Fruit fly (Drosophila melanogaster) whole organism, embryonic: ENCODE measurements around the gene CG11668.

Source experiments
- Bdp1 ChIP-seq: fragments of 200-800 bp; sonication (Bioruptor generic); optimal IDR thresholded peaks from 3 replicates; lab custom pipeline; 2016; ENCODE audit warnings: missing biosample characterization, missing genetic modification characterization
- CG10366 ChIP-seq: fragments of 200-800 bp; sonication (Bioruptor generic); IDR thresholded peaks from 2 replicates; pipeline ENCODE4 v1.3.6; 2022; ENCODE audit warnings: missing biosample characterization, missing genetic modification characterization
- CG10959 ChIP-seq: fragments of 200-800 bp; sonication (Bioruptor generic); IDR thresholded peaks from 2 replicates; pipeline ENCODE4 v1.3.6; 2022; ENCODE audit warnings: missing biosample characterization, missing genetic modification characterization
- CG11696 ChIP-seq: fragments of 200-800 bp; sonication (Bioruptor generic); IDR thresholded peaks from 2 replicates; pipeline ENCODE4 v1.3.6; 2022; ENCODE audit warnings: missing biosample characterization, missing genetic modification characterization
- CG13775 ChIP-seq: fragments of 200-800 bp; sonication (Bioruptor generic); optimal IDR thresholded peaks from 3 replicates; lab custom pipeline; 2017; ENCODE audit warnings: missing biosample characterization, mild to moderate bottlenecking, missing genetic modification characterization
- CG15011 ChIP-seq: fragments of 200-800 bp; sonication (Bioruptor generic); optimal IDR thresholded peaks from 3 replicates; lab custom pipeline; 2018; ENCODE audit warnings: missing biosample characterization, mild to moderate bottlenecking, missing genetic modification characterization
- CG15696 ChIP-seq: fragments of 200-800 bp; sonication (Bioruptor generic); optimal IDR thresholded peaks from 2 replicates; lab custom pipeline; 2019; ENCODE audit warnings: missing biosample characterization, mild to moderate bottlenecking, missing genetic modification characterization, moderate library complexity
- CG17361 ChIP-seq: fragments of 200-800 bp; sonication (Bioruptor generic); IDR thresholded peaks from 3 replicates; pipeline ENCODE4 v1.3.6; 2022; ENCODE audit warnings: missing biosample characterization, missing genetic modification characterization
- CG18011 ChIP-seq: fragments of 200-800 bp; sonication (Bioruptor generic); optimal IDR thresholded peaks from 2 replicates; lab custom pipeline; 2017; ENCODE audit warnings: missing biosample characterization, missing genetic modification characterization, mild to moderate bottlenecking, moderate library complexity, missing genotype
- CG2199 ChIP-seq: fragments of 200-800 bp; sonication (Bioruptor generic); IDR thresholded peaks from 3 replicates; pipeline ENCODE4 v1.3.6; 2022; ENCODE audit warnings: missing biosample characterization, missing genetic modification characterization
- CG2712 ChIP-seq: fragments of 200-800 bp; optimal IDR thresholded peaks from 3 replicates; lab custom pipeline; 2019; ENCODE audit warnings: missing biosample characterization, mild to moderate bottlenecking, missing genetic modification characterization, moderate library complexity
- CG33557 ChIP-seq: fragments of 200-800 bp; sonication (Bioruptor generic); optimal IDR thresholded peaks from 2 replicates; lab custom pipeline; 2019; ENCODE audit warnings: missing biosample characterization, mild to moderate bottlenecking, missing genetic modification characterization, moderate library complexity
- CG3847 ChIP-seq: fragments of 200-800 bp; sonication (Bioruptor generic); IDR thresholded peaks from 2 replicates; pipeline ENCODE4 v1.3.6; 2022; ENCODE audit warnings: missing biosample characterization, missing genetic modification characterization
- CG4854 ChIP-seq: fragments of 200-800 bp; sonication (Bioruptor generic); optimal IDR thresholded peaks from 2 replicates; lab custom pipeline; 2016; ENCODE audit warnings: missing biosample characterization, missing genetic modification characterization, inconsistent platforms
- CG5180 ChIP-seq: fragments of 200-800 bp; sonication (Bioruptor generic); optimal IDR thresholded peaks from 3 replicates; lab custom pipeline; 2017; ENCODE audit warnings: missing biosample characterization, missing genetic modification characterization, mild to moderate bottlenecking, moderate library complexity, missing genetic modification reagents
- CG6272 ChIP-seq: fragments of 200-800 bp; sonication (Bioruptor generic); IDR thresholded peaks from 2 replicates; pipeline ENCODE4 v1.3.6; 2022; ENCODE audit warnings: missing biosample characterization, missing genetic modification characterization
- CG7556 ChIP-seq: fragments of 200-800 bp; sonication (Bioruptor generic); optimal IDR thresholded peaks from 2 replicates; lab custom pipeline; 2017; ENCODE audit warnings: missing biosample characterization, mild to moderate bottlenecking, missing genetic modification characterization
- CG7786 ChIP-seq: fragments of 200-800 bp; sonication (Bioruptor generic); optimal IDR thresholded peaks from 2 replicates; lab custom pipeline; 2016; ENCODE audit warnings: missing biosample characterization, missing genetic modification characterization
- CG7963 ChIP-seq: fragments of 200-800 bp; sonication (Bioruptor generic); IDR thresholded peaks from 3 replicates; pipeline ENCODE4 v1.3.6; 2022; ENCODE audit warnings: missing biosample characterization, missing genetic modification characterization; ENCODE audit not compliant: partially characterized antibody
- Fer3 ChIP-seq: fragments of 200-800 bp; sonication (Bioruptor generic); optimal IDR thresholded peaks from 2 replicates; lab custom pipeline; 2018; ENCODE audit warnings: missing biosample characterization, mild to moderate bottlenecking, missing genetic modification characterization, moderate library complexity
- GATAe ChIP-seq: fragments of 200-800 bp; sonication (Bioruptor generic); conservative IDR thresholded peaks from 2 replicates; pipeline ENCODE4 v1.3.6; 2022; ENCODE audit warnings: missing biosample characterization, missing genetic modification characterization
- Lpt ChIP-seq: fragments of >200 bp; optimal IDR thresholded peaks from 2 replicates; lab custom pipeline; 2018; ENCODE audit warnings: missing biosample characterization, missing genetic modification characterization
- NK7.1 ChIP-seq: fragments of 200-800 bp; sonication (Bioruptor generic); optimal IDR thresholded peaks from 3 replicates; lab custom pipeline; 2016; ENCODE audit warnings: missing biosample characterization, missing genetic modification characterization
- Nf-YB ChIP-seq: fragments of 200-800 bp; sonication (Bioruptor generic); optimal IDR thresholded peaks from 3 replicates; lab custom pipeline; 2019; ENCODE audit warnings: missing biosample characterization, mild to moderate bottlenecking, missing genetic modification characterization, moderate library complexity
- Nf-YC ChIP-seq: fragments of 200-800 bp; optimal IDR thresholded peaks from 3 replicates; lab custom pipeline; 2019; ENCODE audit warnings: missing biosample characterization, mild to moderate bottlenecking, missing genetic modification characterization, moderate library complexity
- Poxn ChIP-seq: fragments of 200-800 bp; sonication (Bioruptor generic); IDR thresholded peaks from 2 replicates; pipeline ENCODE4 v1.3.6; 2022; ENCODE audit warnings: missing biosample characterization, missing genetic modification characterization
- Sry-δ ChIP-seq: fragments of 200-800 bp; sonication (Bioruptor generic); optimal IDR thresholded peaks from 2 replicates; lab custom pipeline; 2016; ENCODE audit warnings: missing biosample characterization, missing genetic modification characterization
- Stat92E ChIP-seq, 3 experiments: fragments of >200 bp in 2 of 3; fragments of 200-800 bp in 1 of 3; sonication (Bioruptor generic) in 1 of 3; optimal IDR thresholded peaks; 2 replicates each; lab custom pipeline; 2017 to 2019; ENCODE audit warnings: missing biosample characterization in 3 of 3, missing genetic modification characterization in 3 of 3, mild to moderate bottlenecking in 1 of 3, moderate library complexity in 1 of 3
- TFAM ChIP-seq: fragments of 200-800 bp; sonication (Bioruptor generic); optimal IDR thresholded peaks from 2 replicates; lab custom pipeline; 2017; ENCODE audit warnings: missing biosample characterization, missing genetic modification characterization, inconsistent platforms
- Xbp1 ChIP-seq: fragments of 200-800 bp; sonication (Bioruptor generic); optimal IDR thresholded peaks from 3 replicates; lab custom pipeline; 2016; ENCODE audit warnings: missing biosample characterization, mild to moderate bottlenecking, missing genetic modification characterization
- YL-1 ChIP-seq: fragments of 200-800 bp; sonication (Bioruptor generic); optimal IDR thresholded peaks from 3 replicates; lab custom pipeline; 2017; ENCODE audit warnings: missing biosample characterization, mild to moderate bottlenecking, missing genetic modification characterization
- ara ChIP-seq: fragments of 200-800 bp; sonication (Bioruptor generic); IDR thresholded peaks from 2 replicates; pipeline ENCODE4 v1.3.6; 2022; ENCODE audit warnings: missing biosample characterization, missing genetic modification characterization
- ase ChIP-seq: fragments of 200-800 bp; sonication (Bioruptor generic); IDR thresholded peaks from 3 replicates; pipeline ENCODE4 v1.3.6; 2022; ENCODE audit warnings: missing biosample characterization, missing genetic modification characterization
- az2 ChIP-seq: fragments of 200-800 bp; sonication (Bioruptor generic); optimal IDR thresholded peaks from 3 replicates; lab custom pipeline; 2016; ENCODE audit warnings: missing biosample characterization, missing genetic modification characterization
- cato ChIP-seq: fragments of 200-800 bp; sonication (Bioruptor generic); optimal IDR thresholded peaks from 2 replicates; lab custom pipeline; 2016; ENCODE audit warnings: missing biosample characterization, missing genetic modification characterization, borderline replicate concordance
- chm ChIP-seq: fragments of 200-800 bp; sonication (Bioruptor generic); IDR thresholded peaks from 2 replicates; pipeline ENCODE4 v1.3.6; 2022; ENCODE audit warnings: missing biosample characterization, missing genetic modification characterization
- crol ChIP-seq: fragments of 200-800 bp; sonication (Bioruptor generic); IDR thresholded peaks from 2 replicates; pipeline ENCODE4 v1.3.6; 2022; ENCODE audit warnings: missing biosample characterization, missing genetic modification characterization
- dati ChIP-seq: fragments of 200-800 bp; sonication (Bioruptor generic); IDR thresholded peaks from 2 replicates; pipeline ENCODE4 v1.3.6; 2022; ENCODE audit warnings: missing biosample characterization, missing genetic modification characterization
- dmrt11E ChIP-seq: fragments of 200-800 bp; sonication (Bioruptor generic); optimal IDR thresholded peaks from 3 replicates; lab custom pipeline; 2018; ENCODE audit warnings: missing biosample characterization, mild to moderate bottlenecking, missing genetic modification characterization, moderate library complexity
- eyg ChIP-seq: fragments of 200-800 bp; sonication (Bioruptor generic); optimal IDR thresholded peaks from 3 replicates; lab custom pipeline; 2016; ENCODE audit warnings: missing biosample characterization, missing genetic modification characterization
- fd3F ChIP-seq: fragments of 200-800 bp; sonication (Bioruptor generic); optimal IDR thresholded peaks from 2 replicates; lab custom pipeline; 2018; ENCODE audit warnings: missing biosample characterization, mild to moderate bottlenecking, missing genetic modification characterization, moderate library complexity
- grn ChIP-seq: fragments of 200-800 bp; sonication (Bioruptor generic); optimal IDR thresholded peaks from 3 replicates; lab custom pipeline; 2017; ENCODE audit warnings: missing biosample characterization, missing genetic modification characterization
- gsb ChIP-seq: fragments of 200-800 bp; sonication (Bioruptor generic); IDR thresholded peaks from 2 replicates; pipeline ENCODE4 v1.3.6; 2022; ENCODE audit warnings: missing biosample characterization, missing genetic modification characterization
- kni ChIP-seq: fragments of 200-800 bp; sonication (Bioruptor generic); optimal IDR thresholded peaks from 3 replicates; lab custom pipeline; 2017; ENCODE audit warnings: mild to moderate bottlenecking, missing biosample characterization, missing genetic modification reagents, missing genetic modification characterization
- run ChIP-seq: fragments of 200-800 bp; sonication (Bioruptor generic); optimal IDR thresholded peaks from 3 replicates; lab custom pipeline; 2018; ENCODE audit warnings: missing biosample characterization, mild to moderate bottlenecking, missing genetic modification characterization
- shn ChIP-seq: fragments of 200-800 bp; sonication (Bioruptor generic); optimal IDR thresholded peaks from 3 replicates; lab custom pipeline; 2016; ENCODE audit warnings: missing biosample characterization, missing genetic modification characterization
- sim ChIP-seq: fragments of 200-800 bp; sonication (Bioruptor generic); IDR thresholded peaks from 2 replicates; pipeline ENCODE4 v1.3.6; 2022; ENCODE audit warnings: missing biosample characterization, missing genetic modification characterization
- slbo ChIP-seq: fragments of 200-800 bp; sonication (Bioruptor generic); IDR thresholded peaks from 2 replicates; pipeline ENCODE4 v1.3.6; 2022; ENCODE audit warnings: missing biosample characterization, missing genetic modification characterization
- stwl ChIP-seq: fragments of 200-800 bp; sonication (Bioruptor generic); optimal IDR thresholded peaks from 3 replicates; lab custom pipeline; 2018; ENCODE audit warnings: missing biosample characterization, mild to moderate bottlenecking, missing genetic modification characterization, moderate library complexity
- twi ChIP-seq: fragments of 200-800 bp; optimal IDR thresholded peaks from 2 replicates; lab custom pipeline; 2019; ENCODE audit warnings: missing biosample characterization, mild to moderate bottlenecking, missing genetic modification characterization, moderate library complexity
- tx ChIP-seq: fragments of 200-800 bp; sonication (Bioruptor generic); optimal IDR thresholded peaks from 2 replicates; lab custom pipeline; 2016; ENCODE audit warnings: missing biosample characterization, missing genetic modification characterization

Gene CG11668

DNA sequence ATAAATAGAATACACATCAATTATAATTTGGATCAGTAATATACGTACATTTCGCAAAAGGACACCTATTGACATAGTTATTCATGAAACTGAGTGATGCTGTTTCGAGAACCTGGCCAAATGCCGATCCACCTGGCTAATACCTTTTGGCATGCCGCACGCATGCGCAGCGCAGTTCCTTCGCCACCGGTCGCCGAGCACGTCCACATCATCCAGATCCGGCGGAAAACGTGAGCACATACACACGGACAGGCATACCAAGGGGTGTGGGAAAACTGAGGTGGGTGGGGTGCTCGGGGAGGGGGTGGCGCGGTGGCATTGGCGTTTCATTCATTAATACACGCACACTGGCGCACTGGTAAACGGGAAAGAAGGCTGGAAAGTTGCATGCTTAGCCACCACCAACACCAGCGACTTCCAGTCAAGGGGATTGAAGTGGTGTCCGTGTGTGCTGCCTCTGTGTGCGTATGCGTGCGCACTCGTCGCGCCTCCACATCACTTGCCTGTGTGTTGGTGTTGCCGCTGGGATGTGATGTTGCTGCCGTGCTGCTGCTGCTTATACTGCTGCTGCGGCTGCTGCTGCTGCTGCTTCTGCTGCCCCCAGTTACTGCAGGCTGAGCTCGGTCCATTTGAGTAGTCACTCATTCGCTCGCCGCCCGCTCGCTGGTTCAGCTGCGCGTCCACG lies 19.1 kb downstream of the CG11668 start, which contains the start of gene sim (continued):
- no peak for TF ChIP-seq Lpt (GFP tag; lab: Kevin White, UChicago)
- peak; percentile 95 for TF ChIP-seq Nf-YC (tag; lab: Kevin White, UChicago)
- TF ChIP-seq CG2199 (GFP tag; lab: Robert Waterston, UW): 0 out of 3 replicates have a peak, but pooled peaks have one; percentile 53
- no peak for TF ChIP-seq Bdp1 (GFP tag; lab: Kevin White, UChicago)
- no peak for TF ChIP-seq TFAM (GFP tag; lab: Kevin White, UChicago)
- no peak for TF ChIP-seq CG5180 (GFP tag; lab: Kevin White, UChicago)
- TF ChIP-seq Poxn (GFP tag; lab: Robert Waterston, UW): no peak
- no peak for TF ChIP-seq ara
- no peak for TF ChIP-seq Fer3 (tag; lab: Kevin White, UChicago)
- TF ChIP-seq ase (GFP tag; lab: Robert Waterston, UW): no peak
- TF ChIP-seq CG33557: no peak
- no peak for TF ChIP-seq CG15011
- TF ChIP-seq Sry-δ (GFP tag; lab: Kevin White, UChicago): no peak
- TF ChIP-seq GATAe: no peak
- TF ChIP-seq CG13775 (GFP tag; lab: Kevin White, UChicago): no peak
- no peak for TF ChIP-seq stwl (tag; lab: Kevin White, UChicago)
- no peak for TF ChIP-seq shn
- TF ChIP-seq CG6272 (GFP tag; lab: Robert Waterston, UW): 0 out of 2 replicates have a peak, but pooled peaks have one; percentile 21
- TF ChIP-seq chm (GFP tag; lab: Robert Waterston, UW): no peak
- TF ChIP-seq sim (GFP tag; lab: Robert Waterston, UW): peak; percentile 59; the same call in 1 of the 2 replicates
- TF ChIP-seq Nf-YB: peak; percentile 94
- no peak for TF ChIP-seq cato (GFP tag; lab: Kevin White, UChicago)
- TF ChIP-seq YL-1 (GFP tag; lab: Kevin White, UChicago): no peak
- TF ChIP-seq dmrt11E (tag; lab: Kevin White, UChicago): no peak
- TF ChIP-seq CG10366 (GFP tag; lab: Robert Waterston, UW): no peak
- no peak for TF ChIP-seq NK7.1
- TF ChIP-seq CG7556: no peak
- TF ChIP-seq run (tag; lab: Kevin White, UChicago): no peak
- no peak for TF ChIP-seq CG4854 (GFP tag; lab: Kevin White, UChicago)
- TF ChIP-seq CG7786 (GFP tag; lab: Kevin White, UChicago): no peak
- TF ChIP-seq twi: no peak
- TF ChIP-seq CG11696 (GFP tag; lab: Robert Waterston, UW): no peak
- peak; percentile 16 for TF ChIP-seq kni (GFP tag; lab: Kevin White, UChicago)
- TF ChIP-seq crol (GFP tag; lab: Robert Waterston, UW): peak; percentile 73
- no peak for TF ChIP-seq eyg (GFP tag; lab: Kevin White, UChicago)
- TF ChIP-seq tx (GFP tag; lab: Kevin White, UChicago): no peak
- TF ChIP-seq CG17361 (GFP tag; lab: Robert Waterston, UW): no peak
- no peak for TF ChIP-seq fd3F (GFP tag; lab: Kevin White, UChicago)
- TF ChIP-seq CG3847 (GFP tag; lab: Robert Waterston, UW): no peak
- TF ChIP-seq dati: no peak
- no peak for TF ChIP-seq grn (GFP tag; lab: Kevin White, UChicago)
- TF ChIP-seq az2 (GFP tag; lab: Kevin White, UChicago): no peak
- TF ChIP-seq CG15696 (tag; lab: Kevin White, UChicago): no peak
- peak; percentile 32; the same call in 1 of the 2 replicates for TF ChIP-seq gsb (GFP tag; lab: Robert Waterston, UW)
- TF ChIP-seq CG2712 (tag; lab: Kevin White, UChicago): no peak
- no peak for TF ChIP-seq Stat92E (GFP tag; optimal IDR thresholded peaks at IDR 0.05; lab: Kevin White, UChicago)
- no peak for TF ChIP-seq Xbp1 (GFP tag; lab: Kevin White, UChicago)
- TF ChIP-seq CG7963: no peak
- no peak for TF ChIP-seq CG18011 (GFP tag; lab: Kevin White, UChicago)
- TF ChIP-seq CG10959 (GFP tag; lab: Robert Waterston, UW): no peak
- no peak for TF ChIP-seq slbo (GFP tag; lab: Robert Waterston, UW)
